Fruit fly (Drosophila melanogaster) whole organism: ENCODE results near the gene CG34307.

ENCODE experiments used
- CG8478 ChIP-seq: fragments of >200 bp; optimal IDR thresholded peaks from 2 replicates; lab custom pipeline; 2018; ENCODE audit warnings: inconsistent platforms
- Dll ChIP-seq: fragments of >200 bp; optimal IDR thresholded peaks from 2 replicates; lab custom pipeline; 2017
- EcR ChIP-seq, 2 experiments: fragments of >200 bp; optimal IDR thresholded peaks; 2 replicates each; lab custom pipeline; 2017; ENCODE audit warnings: missing biosample characterization in 2 of 2, missing genetic modification characterization in 2 of 2, missing genetic modification reagents in 2 of 2
- pan ChIP-seq: fragments of >200 bp; optimal IDR thresholded peaks from 2 replicates; lab custom pipeline; 2017
- psq ChIP-seq: fragments of >200 bp; optimal IDR thresholded peaks from 2 replicates; lab custom pipeline; 2017
- usp ChIP-seq: fragments of >200 bp; optimal IDR thresholded peaks from 2 replicates; lab custom pipeline; 2017; ENCODE audit warnings: missing biosample characterization, missing genetic modification characterization, mixed read lengths

DNA sequence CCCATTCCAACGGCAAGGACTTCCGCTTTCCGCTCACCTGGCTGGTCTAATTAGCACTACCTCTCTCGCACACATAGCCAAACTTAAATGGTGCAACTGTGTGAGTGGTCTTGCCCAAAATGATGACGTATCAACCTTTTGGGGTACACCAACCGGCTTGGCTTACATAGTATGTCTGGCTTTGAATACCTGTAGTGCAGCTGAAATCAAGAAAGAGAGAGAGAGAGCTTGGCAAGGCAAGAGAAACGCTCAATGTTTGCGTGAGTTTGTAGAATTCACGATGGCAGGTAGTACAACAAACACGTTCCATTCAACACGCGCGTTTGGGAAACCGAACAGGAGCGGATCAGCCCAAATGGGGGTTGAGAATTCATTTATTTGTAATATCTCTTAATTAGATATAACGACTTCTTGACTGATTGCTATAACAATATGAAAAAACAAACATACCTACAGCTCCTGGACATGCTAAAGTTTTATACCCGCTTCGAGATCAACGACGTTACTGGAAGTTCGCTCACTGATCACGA, 9.3 kb upstream of the CG34307 start:
- TF ChIP-seq usp (GFP tag; lab: Kevin White, UChicago), result no peak
- no peak for TF ChIP-seq psq (lab: Kevin White, UChicago)
- TF ChIP-seq CG8478, result no peak
- no peak for TF ChIP-seq pan (lab: Kevin White, UChicago)
- no peak for TF ChIP-seq EcR (GFP tag; optimal IDR thresholded peaks at IDR 0.05; lab: Kevin White, UChicago)
- no peak for TF ChIP-seq Dll
